Worm (Caenorhabditis elegans) whole organism, L4 larva: ENCODE measurements around the gene ptr-15.
A peak's percentile ranks its signal among the peaks of the same experiment; 100 is the strongest.

Experiments used
- D1046.2 ChIP-seq: fragments of 200-800 bp; sonication (Bioruptor generic); IDR thresholded peaks from 2 replicates; pipeline ENCODE4 v1.3.6; 2022; ENCODE audit warnings: missing genetic modification characterization, missing compliant biosample characterization
- F10B5.3 ChIP-seq: sonication (generic microtip); optimal IDR thresholded peaks from 2 replicates; lab custom pipeline; 2016; ENCODE audit warnings: mild to moderate bottlenecking, missing genetic modification characterization, missing compliant biosample characterization
- F37D6.2 ChIP-seq: sonication (generic microtip); optimal IDR thresholded peaks from 2 replicates; lab custom pipeline; 2016; ENCODE audit warnings: mild to moderate bottlenecking, missing genetic modification characterization, missing compliant biosample characterization
- Y105C5A.15 ChIP-seq: fragments of 200-800 bp; sonication (Bioruptor generic); IDR thresholded peaks from 2 replicates; pipeline ENCODE4 v1.3.6; 2022; ENCODE audit warnings: missing genetic modification characterization, missing compliant biosample characterization
- aly-2 ChIP-seq: sonication (generic microtip); optimal IDR thresholded peaks from 2 replicates; lab custom pipeline; 2018; ENCODE audit warnings: missing biosample characterization, missing genetic modification characterization
- ama-1 ChIP-seq: fragments of 150-350 bp; optimal IDR thresholded peaks from 2 replicates; lab custom pipeline; 2014; ENCODE audit warnings: inconsistent platforms, mixed read lengths
- arid-1 ChIP-seq: fragments of 200-800 bp; sonication (Bioruptor generic); conservative IDR thresholded peaks from 2 replicates; pipeline ENCODE4 v1.3.6; 2022; ENCODE audit warnings: missing genetic modification reagents, missing genetic modification characterization, missing compliant biosample characterization
- ceh-28 ChIP-seq: fragments of 150-350 bp; optimal IDR thresholded peaks from 2 replicates; lab custom pipeline; 2014; ENCODE audit warnings: missing biosample characterization, missing genetic modification reagents, missing genetic modification characterization
- ceh-32 ChIP-seq: sonication (generic microtip); optimal IDR thresholded peaks from 2 replicates; lab custom pipeline; 2016; ENCODE audit warnings: mild to moderate bottlenecking, missing genetic modification characterization, missing compliant biosample characterization; ENCODE audit not compliant: poor library complexity
- ceh-62 ChIP-seq: sonication (generic microtip); optimal IDR thresholded peaks from 2 replicates; lab custom pipeline; 2017; ENCODE audit warnings: missing biosample characterization, missing genetic modification characterization
- daf-16 ChIP-seq, 3 experiments: sonication (generic microtip); optimal IDR thresholded peaks; 2 replicates each; lab custom pipeline; 2016 to 2017; ENCODE audit warnings: missing genetic modification characterization in 3 of 3, missing genetic modification reagents in 3 of 3, mild to moderate bottlenecking in 2 of 3, missing compliant biosample characterization in 2 of 3, missing biosample characterization in 1 of 3, moderate library complexity in 1 of 3
- dve-1 ChIP-seq: sonication (generic microtip); optimal IDR thresholded peaks from 2 replicates; lab custom pipeline; 2017; ENCODE audit warnings: antibody characterized with exemption, mild to moderate bottlenecking, missing genetic modification characterization, missing compliant biosample characterization; ENCODE audit not compliant: insufficient read depth
- egl-27 ChIP-seq: sonication (generic microtip); optimal IDR thresholded peaks from 3 replicates; lab custom pipeline; 2017; ENCODE audit warnings: missing biosample characterization, missing genetic modification reagents, missing genetic modification characterization
- egl-43 ChIP-seq: fragments of 200-800 bp; sonication (Bioruptor generic); IDR thresholded peaks from 2 replicates; pipeline ENCODE4 v1.3.6; 2022; ENCODE audit warnings: missing genetic modification reagents, missing genetic modification characterization, missing compliant biosample characterization
- fos-1 ChIP-seq: fragments of 150-350 bp; optimal IDR thresholded peaks from 2 replicates; lab custom pipeline; 2014; ENCODE audit warnings: missing biosample characterization, missing genetic modification characterization
- gei-8 ChIP-seq: fragments of 200-800 bp; sonication (Bioruptor generic); optimal IDR thresholded peaks from 2 replicates; lab custom pipeline; 2018; ENCODE audit warnings: mild to moderate bottlenecking, missing genetic modification characterization, missing compliant biosample characterization
- hif-1 ChIP-seq, 2 experiments: sonication (generic microtip); optimal IDR thresholded peaks; 2 replicates each; lab custom pipeline; 2016 to 2017; ENCODE audit warnings: missing compliant biosample characterization in 2 of 2, missing genetic modification characterization in 2 of 2, missing genetic modification reagents in 2 of 2, missing genotype in 2 of 2, mild to moderate bottlenecking in 1 of 2
- hlh-11 ChIP-seq: fragments of 200-800 bp; sonication (Bioruptor generic); optimal IDR thresholded peaks from 2 replicates; lab custom pipeline; 2018; ENCODE audit warnings: mild to moderate bottlenecking, missing genetic modification characterization, missing compliant biosample characterization
- hlh-30 ChIP-seq: sonication (generic microtip); optimal IDR thresholded peaks from 2 replicates; lab custom pipeline; 2017; ENCODE audit warnings: antibody characterized with exemption, mild to moderate bottlenecking, missing genetic modification characterization, missing compliant biosample characterization; ENCODE audit not compliant: insufficient read depth
- hmg-1.1 ChIP-seq: fragments of 200-800 bp; sonication (Bioruptor generic); IDR thresholded peaks from 2 replicates; pipeline ENCODE4 v1.3.6; 2022; ENCODE audit warnings: missing genetic modification reagents, missing genetic modification characterization, missing compliant biosample characterization
- lim-7 ChIP-seq: fragments of 200-800 bp; sonication (Bioruptor generic); IDR thresholded peaks from 2 replicates; pipeline ENCODE4 v1.3.6; 2022; ENCODE audit warnings: missing genetic modification characterization, missing compliant biosample characterization
- lin-15B ChIP-seq: fragments of 150-350 bp; sonication (generic microtip); optimal IDR thresholded peaks from 3 replicates; lab custom pipeline; 2014; ENCODE audit warnings: missing biosample characterization, missing genetic modification characterization
- lir-3 ChIP-seq: sonication (generic microtip); optimal IDR thresholded peaks from 2 replicates; lab custom pipeline; 2016; ENCODE audit warnings: mild to moderate bottlenecking, missing genetic modification characterization, missing compliant biosample characterization
- lsy-2 ChIP-seq, 2 experiments: fragments of 150-350 bp in 1 of 2; sonication (generic microtip) in 1 of 2; optimal IDR thresholded peaks; 2 replicates each; lab custom pipeline; 2014 to 2017; ENCODE audit warnings: missing biosample characterization in 2 of 2, missing genetic modification characterization in 2 of 2
- mdl-1 ChIP-seq, 2 experiments: fragments of 150-350 bp in 1 of 2; sonication (generic microtip) in 1 of 2; optimal IDR thresholded peaks; 2 replicates each; lab custom pipeline; 2014 to 2017; ENCODE audit warnings: missing biosample characterization in 2 of 2, missing genetic modification characterization in 2 of 2
- mep-1 ChIP-seq: fragments of 150-350 bp; sonication (generic microtip); optimal IDR thresholded peaks from 3 replicates; lab custom pipeline; 2014; ENCODE audit warnings: missing biosample characterization, missing genetic modification characterization
- mxl-2 ChIP-seq: fragments of 200-800 bp; sonication (Bioruptor generic); conservative IDR thresholded peaks from 2 replicates; pipeline ENCODE4 v1.3.6; 2022; ENCODE audit warnings: missing genetic modification reagents, missing genetic modification characterization, missing compliant biosample characterization
- nhr-10 ChIP-seq: fragments of 150-350 bp; optimal IDR thresholded peaks from 2 replicates; lab custom pipeline; 2014; ENCODE audit warnings: missing biosample characterization, missing genetic modification characterization
- nhr-237 ChIP-seq: sonication (generic microtip); optimal IDR thresholded peaks from 2 replicates; lab custom pipeline; 2017; ENCODE audit warnings: missing biosample characterization, missing genetic modification characterization
- nhr-28 ChIP-seq: fragments of 150-350 bp; optimal IDR thresholded peaks from 2 replicates; lab custom pipeline; 2014; ENCODE audit warnings: missing biosample characterization, missing genetic modification characterization
- nhr-48 ChIP-seq: sonication (generic microtip); optimal IDR thresholded peaks from 2 replicates; lab custom pipeline; 2016; ENCODE audit warnings: mild to moderate bottlenecking, missing genetic modification characterization, missing compliant biosample characterization
- nhr-6 ChIP-seq: fragments of 150-350 bp; optimal IDR thresholded peaks from 2 replicates; lab custom pipeline; 2014; ENCODE audit warnings: missing biosample characterization, missing genetic modification characterization
- set-16 ChIP-seq: fragments of 200-800 bp; sonication (Bioruptor generic); IDR thresholded peaks from 2 replicates; pipeline ENCODE4 v1.3.6; 2022; ENCODE audit warnings: missing genetic modification reagents, missing genetic modification characterization, missing compliant biosample characterization
- skn-1 ChIP-seq: fragments of 150-350 bp; optimal IDR thresholded peaks from 2 replicates; lab custom pipeline; 2014; ENCODE audit warnings: missing biosample characterization, missing genetic modification characterization
- tra-1 ChIP-seq: fragments of 200-800 bp; sonication (Bioruptor generic); IDR thresholded peaks from 2 replicates; pipeline ENCODE4 v1.3.6; 2022; ENCODE audit warnings: missing genetic modification reagents, missing genetic modification characterization, missing compliant biosample characterization
- unc-62 ChIP-seq, 3 experiments: fragments of 150-350 bp in 1 of 3; sonication (generic microtip); optimal IDR thresholded peaks in 2 of 3; peaks in 1 of 3; 1 replicate in 1 of 3; 2 replicates in 2 of 3; lab custom pipeline; 2014 to 2017; ENCODE audit warnings: missing biosample characterization in 3 of 3, missing genetic modification characterization in 3 of 3, missing genetic modification reagents in 3 of 3, missing genotype in 1 of 3
- zag-1 ChIP-seq: fragments of 150-350 bp; optimal IDR thresholded peaks from 2 replicates; lab custom pipeline; 2014; ENCODE audit warnings: missing biosample characterization, missing genetic modification characterization
- zip-11 ChIP-seq: fragments of 200-800 bp; sonication (Bioruptor generic); IDR thresholded peaks from 2 replicates; pipeline ENCODE4 v1.3.6; 2022; ENCODE audit warnings: missing genetic modification characterization, missing compliant biosample characterization
- ztf-7 ChIP-seq: fragments of 150-350 bp; optimal IDR thresholded peaks from 2 replicates; lab custom pipeline; 2014; ENCODE audit warnings: missing biosample characterization, missing genetic modification characterization

The ptr-15 gene

DNA sequence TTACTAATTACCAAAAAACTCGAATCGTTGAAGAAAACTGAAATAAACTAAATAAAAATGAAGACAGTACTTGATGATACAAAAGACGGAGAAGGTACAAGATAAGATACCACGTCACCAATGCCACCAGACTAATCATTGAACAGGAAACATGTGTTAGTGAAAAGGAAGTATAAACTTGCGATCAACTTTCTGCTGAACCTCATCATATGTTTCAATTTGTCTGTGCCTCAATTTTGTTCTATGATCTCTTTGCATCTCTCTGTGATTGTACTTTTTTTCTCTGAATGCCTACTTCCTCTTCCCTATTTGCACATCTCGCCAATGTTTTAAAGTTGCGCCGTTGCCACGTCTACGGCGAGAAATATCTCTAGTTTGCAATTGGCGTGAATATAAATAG lies 24.2 kb upstream of the ptr-15 start (continued):
- TF ChIP-seq nhr-48 (tag; lab: Kevin White, UChicago) = peak; percentile 73
- peak; percentile 58 for TF ChIP-seq hlh-11
- TF ChIP-seq hif-1 (tag; optimal IDR thresholded peaks at IDR 0.05; lab: Kevin White, UChicago) = peak in 1 of 2 experiments; percentile 49
- TF ChIP-seq daf-16 (GFP tag; optimal IDR thresholded peaks at IDR 0.05; lab: Kevin White, UChicago) = no peak
- peak; percentile 27 for TF ChIP-seq daf-16 (tag; optimal IDR thresholded peaks at IDR 0.05; lab: Kevin White, UChicago)
- TF ChIP-seq ztf-7 (tag; lab: Kevin White, UChicago) = peak; percentile 3
- peak; percentile 14 for TF ChIP-seq mep-1
- TF ChIP-seq F37D6.2 (tag; lab: Kevin White, UChicago) = no peak
- TF ChIP-seq lsy-2 (tag; optimal IDR thresholded peaks at IDR 0.05; lab: Kevin White, UChicago) = peak in 1 of 2 experiments; percentile 27
- no peak for TF ChIP-seq aly-2 (tag; lab: Kevin White, UChicago)
- TF ChIP-seq hmg-1.1 (GFP tag; lab: Robert Waterston, UW) = no peak
- peak; percentile 47 for TF ChIP-seq gei-8
- peak; percentile 77 for TF ChIP-seq dve-1
- no peak for TF ChIP-seq mxl-2 (GFP tag; lab: Robert Waterston, UW)
- TF ChIP-seq nhr-6 = peak; percentile 41
- TF ChIP-seq mdl-1 (tag; optimal IDR thresholded peaks at IDR 0.05; lab: Kevin White, UChicago) = peak in 1 of 2 experiments; percentile 66
- peak; percentile 88 for TF ChIP-seq hlh-30 (tag; lab: Kevin White, UChicago)
- TF ChIP-seq, all 104 proteins: peak for 21

DNA sequence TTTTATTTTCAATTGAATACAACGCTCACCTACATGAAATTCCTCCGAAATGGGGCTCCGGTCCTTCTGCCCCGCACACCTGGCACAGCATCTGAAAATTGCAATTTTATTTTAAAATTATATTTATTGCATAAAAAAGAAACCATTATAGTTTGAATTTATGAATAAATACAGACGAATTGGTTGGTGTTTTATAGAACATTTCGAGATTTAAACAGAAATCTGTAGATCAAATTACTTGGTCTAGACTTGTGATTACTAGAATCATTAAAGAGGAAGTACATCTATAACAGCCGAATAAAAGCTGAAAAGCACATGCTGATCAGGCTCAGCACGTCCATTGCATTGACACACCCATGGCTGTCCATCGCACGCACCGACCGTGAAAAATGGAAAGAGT lies 22.0 kb upstream of the ptr-15 start, which contains the start of gene nhr-162:
TSS of gene nhr-162 (minus strand) at position 101 of the 400 bp plus-strand sequence.
- TF ChIP-seq ceh-28 (tag; lab: Kevin White, UChicago) (no peak), lin-15B (tag; lab: Kevin White, UChicago) (no peak), nhr-28 (no peak), lim-7 (GFP tag; lab: Robert Waterston, UW) (no peak), D1046.2 (GFP tag; lab: Robert Waterston, UW) (no peak), fos-1 (tag; lab: Kevin White, UChicago) (no peak), egl-27 (no peak), nhr-10 (no peak), ama-1 (lab: Kevin White, UChicago) (no peak), ceh-62 (no peak), skn-1 (tag; lab: Kevin White, UChicago) (no peak), tra-1 (GFP tag; lab: Robert Waterston, UW) (no peak), lir-3 (tag; lab: Kevin White, UChicago) (no peak), nhr-237 (no peak), mdl-1 (tag; optimal IDR thresholded peaks at IDR 0.05; lab: Kevin White, UChicago) (no peak), Y105C5A.15 (no peak), F10B5.3 (tag; lab: Kevin White, UChicago) (no peak)
- TF ChIP-seq, all 104 proteins: peak for 0

DNA sequence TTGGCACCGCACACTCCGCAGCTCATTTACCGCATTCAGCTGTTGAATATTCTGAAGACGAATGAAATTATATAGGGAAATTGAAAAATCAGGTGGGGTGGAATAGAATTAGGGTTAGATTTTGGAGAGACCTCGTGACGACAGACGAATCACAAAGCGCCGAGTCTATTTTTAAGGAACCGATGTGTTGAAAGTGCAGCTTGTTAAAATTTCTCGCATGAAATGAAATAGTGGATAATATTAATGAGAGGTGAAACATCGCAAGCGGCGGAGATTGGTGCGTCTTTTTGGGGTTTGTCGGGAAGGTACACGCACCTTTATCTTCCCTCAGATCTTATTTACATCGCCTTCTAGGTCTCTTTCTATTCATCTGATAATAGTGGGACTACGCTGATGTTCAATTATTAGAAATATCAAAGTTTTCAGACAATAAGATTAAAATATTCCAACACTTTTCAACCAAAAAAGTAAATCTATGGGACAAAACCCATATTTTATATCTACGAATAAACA lies 19.9 kb upstream of the ptr-15 start, which contains the start of gene nhr-140:
TSS of gene nhr-140 (minus strand) at position 51 of the 513 bp plus-strand sequence.
- TF ChIP-seq set-16 (GFP tag; lab: Robert Waterston, UW) = no peak
- no peak for TF ChIP-seq F37D6.2 (tag; lab: Kevin White, UChicago)
- peak in 1 of 2 experiments; percentile 83 for TF ChIP-seq unc-62 (GFP tag; optimal IDR thresholded peaks at IDR 0.05 in 1 of 2; lab: Kevin White, UChicago)
- no peak for TF ChIP-seq unc-62 (tag; optimal IDR thresholded peaks at IDR 0.05; lab: Kevin White, UChicago)

DNA sequence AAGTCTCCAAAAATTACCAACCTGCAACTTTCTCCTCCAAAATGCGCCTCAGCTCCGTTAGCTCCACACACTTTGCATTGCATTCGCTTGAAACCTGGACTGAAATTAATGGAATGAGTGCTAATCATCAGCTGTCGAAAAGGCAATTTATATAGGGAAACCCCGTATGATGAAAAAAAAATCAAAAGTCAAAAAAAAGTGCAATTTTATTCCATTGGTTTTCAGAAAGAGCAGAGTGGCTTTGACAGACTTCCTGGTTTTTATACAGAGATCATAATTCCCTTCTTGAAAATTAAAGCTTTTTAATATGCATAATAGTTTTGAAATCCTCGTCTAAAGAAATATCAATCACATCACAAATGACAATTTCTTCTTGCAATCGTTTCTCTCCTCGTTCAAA lies 17.9 kb upstream of the ptr-15 start, which contains the start of gene nhr-139:
TSS of gene nhr-139 (minus strand) at position 101 of the 400 bp plus-strand sequence.
- no peak for TF ChIP-seq ztf-7 (tag; lab: Kevin White, UChicago)
- TF ChIP-seq ama-1 (lab: Kevin White, UChicago) = no peak
- no peak for TF ChIP-seq arid-1 (GFP tag; lab: Robert Waterston, UW)
- no peak for TF ChIP-seq zag-1 (tag; lab: Kevin White, UChicago)
- TF ChIP-seq ceh-32 (tag; lab: Kevin White, UChicago) = no peak
- TF ChIP-seq fos-1 (tag; lab: Kevin White, UChicago) = no peak
- no peak for TF ChIP-seq hif-1 (tag; optimal IDR thresholded peaks at IDR 0.05; lab: Kevin White, UChicago)
- TF ChIP-seq lim-7 (GFP tag; lab: Robert Waterston, UW) = no peak
- no peak for TF ChIP-seq egl-43 (GFP tag; lab: Robert Waterston, UW)
- TF ChIP-seq zip-11 (GFP tag; lab: Robert Waterston, UW) = no peak
